Worm (Caenorhabditis elegans) whole organism, L2 larva: ENCODE measurements around the gene str-40.

Experiments used
- C34F6.9 ChIP-seq: fragments of 150-350 bp; optimal IDR thresholded peaks from 2 replicates; lab custom pipeline; 2014; ENCODE audit warnings: missing biosample characterization, missing genetic modification characterization
- F13H6.1 ChIP-seq: sonication (generic microtip); optimal IDR thresholded peaks from 2 replicates; lab custom pipeline; 2016; ENCODE audit warnings: missing genetic modification characterization, missing compliant biosample characterization
- R02D3.7 ChIP-seq: fragments of 150-350 bp; optimal IDR thresholded peaks from 2 replicates; lab custom pipeline; 2014; ENCODE audit warnings: missing biosample characterization, missing genetic modification characterization
- ZK546.5 ChIP-seq: sonication (generic microtip); optimal IDR thresholded peaks from 2 replicates; lab custom pipeline; 2017; ENCODE audit warnings: missing biosample characterization, missing genetic modification characterization
- alr-1 ChIP-seq: fragments of 150-350 bp; optimal IDR thresholded peaks from 2 replicates; lab custom pipeline; 2014; ENCODE audit warnings: missing biosample characterization, missing genetic modification characterization
- blmp-1 ChIP-seq: sonication (generic microtip); optimal IDR thresholded peaks from 2 replicates; lab custom pipeline; 2017; ENCODE audit warnings: missing genetic modification characterization, mild to moderate bottlenecking, missing compliant biosample characterization, antibody characterized with exemption, moderate library complexity; ENCODE audit not compliant: insufficient read depth
- ceh-16 ChIP-seq: fragments of 150-350 bp; optimal IDR thresholded peaks from 2 replicates; lab custom pipeline; 2014; ENCODE audit warnings: missing biosample characterization, missing genetic modification characterization
- ceh-82 ChIP-seq: fragments of 150-350 bp; optimal IDR thresholded peaks from 2 replicates; lab custom pipeline; 2014; ENCODE audit warnings: missing biosample characterization, missing genetic modification characterization
- dmd-4 ChIP-seq: sonication (generic microtip); optimal IDR thresholded peaks from 2 replicates; lab custom pipeline; 2017; ENCODE audit warnings: missing biosample characterization, missing genetic modification characterization
- egl-27 ChIP-seq: sonication (generic microtip); optimal IDR thresholded peaks from 3 replicates; lab custom pipeline; 2017; ENCODE audit warnings: missing biosample characterization, missing genetic modification reagents, missing genetic modification characterization
- elt-3 ChIP-seq: sonication (generic microtip); optimal IDR thresholded peaks from 2 replicates; lab custom pipeline; 2017; ENCODE audit warnings: missing biosample characterization, missing genetic modification characterization
- fos-1 ChIP-seq: fragments of 150-350 bp; optimal IDR thresholded peaks from 2 replicates; lab custom pipeline; 2014; ENCODE audit warnings: missing biosample characterization, missing genetic modification characterization
- lin-11 ChIP-seq: fragments of 150-350 bp; sonication (generic microtip); optimal IDR thresholded peaks from 2 replicates; lab custom pipeline; 2014; ENCODE audit warnings: missing biosample characterization, missing genetic modification characterization, inconsistent platforms, mixed read lengths
- lin-13 ChIP-seq: fragments of 150-350 bp; optimal IDR thresholded peaks from 2 replicates; lab custom pipeline; 2014; ENCODE audit warnings: missing biosample characterization, missing genetic modification reagents, missing genetic modification characterization
- lin-39 ChIP-seq: fragments of 150-350 bp; optimal IDR thresholded peaks from 2 replicates; lab custom pipeline; 2014; ENCODE audit warnings: missing biosample characterization, missing genetic modification reagents, missing genetic modification characterization
- lsy-2 ChIP-seq, 2 experiments: fragments of 150-350 bp in 1 of 2; sonication (generic microtip) in 1 of 2; optimal IDR thresholded peaks; 2 replicates each; lab custom pipeline; 2014 to 2017; ENCODE audit warnings: missing biosample characterization in 2 of 2, missing genetic modification characterization in 2 of 2
- mab-5 ChIP-seq: fragments of 150-350 bp; optimal IDR thresholded peaks from 2 replicates; lab custom pipeline; 2014; ENCODE audit warnings: missing biosample characterization, missing genetic modification characterization
- mbf-1 ChIP-seq: sonication (generic microtip); optimal IDR thresholded peaks from 2 replicates; lab custom pipeline; 2017; ENCODE audit warnings: missing biosample characterization, missing genetic modification characterization
- nhr-10 ChIP-seq: sonication (generic microtip); optimal IDR thresholded peaks from 2 replicates; lab custom pipeline; 2017; ENCODE audit warnings: missing biosample characterization, missing genetic modification characterization
- nhr-129 ChIP-seq: fragments of 150-350 bp; optimal IDR thresholded peaks from 2 replicates; lab custom pipeline; 2014; ENCODE audit warnings: missing biosample characterization, missing genetic modification characterization
- nhr-237 ChIP-seq: fragments of 150-350 bp; optimal IDR thresholded peaks from 2 replicates; lab custom pipeline; 2014; ENCODE audit warnings: missing biosample characterization, missing genetic modification characterization
- nhr-25 ChIP-seq: fragments of 150-350 bp; sonication (generic microtip); optimal IDR thresholded peaks from 3 replicates; lab custom pipeline; 2014; ENCODE audit warnings: missing biosample characterization, missing genetic modification characterization
- nhr-6 ChIP-seq: fragments of 150-350 bp; optimal IDR thresholded peaks from 2 replicates; lab custom pipeline; 2014; ENCODE audit warnings: missing biosample characterization, missing genetic modification characterization
- nhr-77 ChIP-seq: fragments of 150-350 bp; optimal IDR thresholded peaks from 2 replicates; lab custom pipeline; 2014; ENCODE audit warnings: missing biosample characterization, missing genetic modification characterization
- sem-4 ChIP-seq: fragments of 150-350 bp; optimal IDR thresholded peaks from 2 replicates; lab custom pipeline; 2014; ENCODE audit warnings: missing biosample characterization, missing genetic modification reagents, missing genetic modification characterization
- skn-1 ChIP-seq: sonication (generic microtip); optimal IDR thresholded peaks from 2 replicates; lab custom pipeline; 2017; ENCODE audit warnings: missing biosample characterization, missing genetic modification characterization
- sma-3 ChIP-seq: sonication (generic microtip); optimal IDR thresholded peaks from 2 replicates; lab custom pipeline; 2016; ENCODE audit warnings: missing genetic modification reagents, missing genetic modification characterization, missing compliant biosample characterization
- sma-9 ChIP-seq, 2 experiments: fragments of 150-350 bp in 1 of 2; sonication (generic microtip) in 1 of 2; optimal IDR thresholded peaks; 2 replicates each; lab custom pipeline; 2014 to 2016; ENCODE audit warnings: missing genetic modification characterization in 2 of 2, mild to moderate bottlenecking in 1 of 2, missing biosample characterization in 1 of 2, missing compliant biosample characterization in 1 of 2, missing genetic modification reagents in 1 of 2, moderate library complexity in 1 of 2
- snpc-4 ChIP-seq: fragments of 150-350 bp; optimal IDR thresholded peaks from 2 replicates; lab custom pipeline; 2014; ENCODE audit warnings: missing biosample characterization, missing genetic modification characterization
- unc-39 ChIP-seq: fragments of 150-350 bp; optimal IDR thresholded peaks from 2 replicates; lab custom pipeline; 2014; ENCODE audit warnings: missing biosample characterization, missing genetic modification characterization
- unc-55 ChIP-seq: fragments of 150-350 bp; sonication (generic microtip); optimal IDR thresholded peaks from 3 replicates; lab custom pipeline; 2014; ENCODE audit warnings: missing biosample characterization, missing genetic modification reagents, missing genetic modification characterization
- unc-62 ChIP-seq: fragments of 150-350 bp; optimal IDR thresholded peaks from 2 replicates; lab custom pipeline; 2014; ENCODE audit warnings: missing biosample characterization, missing genetic modification reagents, missing genetic modification characterization
- zag-1 ChIP-seq: fragments of 150-350 bp; optimal IDR thresholded peaks from 2 replicates; lab custom pipeline; 2014; ENCODE audit warnings: missing biosample characterization, missing genetic modification characterization
- ztf-1 ChIP-seq: fragments of 200-800 bp; sonication (Bioruptor generic); conservative IDR thresholded peaks from 2 replicates; pipeline ENCODE4 v1.3.6; 2022; ENCODE audit warnings: missing genetic modification characterization, missing compliant biosample characterization
- ztf-11 ChIP-seq: sonication (generic microtip); optimal IDR thresholded peaks from 2 replicates; lab custom pipeline; 2017; ENCODE audit warnings: missing biosample characterization, missing genetic modification characterization
- ztf-4 ChIP-seq: fragments of 150-350 bp; optimal IDR thresholded peaks from 2 replicates; lab custom pipeline; 2014; ENCODE audit warnings: missing biosample characterization, missing genetic modification characterization

The str-40 gene

DNA sequence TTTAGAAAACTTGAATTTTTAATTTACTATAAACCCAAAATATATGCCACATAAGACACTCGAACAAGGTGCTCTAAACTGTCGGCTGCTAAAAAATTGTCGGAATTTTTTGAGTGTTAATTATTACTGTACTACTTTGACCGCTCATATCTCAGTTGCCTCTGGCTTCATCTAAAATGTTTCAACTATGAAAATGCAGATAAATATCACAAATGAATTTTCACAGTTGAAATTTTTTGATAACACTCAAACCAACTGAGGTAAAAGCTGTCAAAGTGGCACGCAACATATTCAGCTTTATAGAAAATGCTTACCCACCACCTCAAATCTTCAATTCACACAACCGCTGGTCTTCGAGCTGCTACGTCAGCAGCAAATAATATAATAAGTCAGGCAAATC is 19.8 kb upstream of the str-40 start, which contains the start of gene acs-21:
Gene acs-21 (plus strand): TSS at position 301 of the 400 bp plus-strand sequence.
- TF ChIP-seq nhr-237 (tag; lab: Kevin White, UChicago) (no peak), sem-4 (tag; lab: Kevin White, UChicago) (no peak), C34F6.9 (tag; lab: Kevin White, UChicago) (no peak)

DNA sequence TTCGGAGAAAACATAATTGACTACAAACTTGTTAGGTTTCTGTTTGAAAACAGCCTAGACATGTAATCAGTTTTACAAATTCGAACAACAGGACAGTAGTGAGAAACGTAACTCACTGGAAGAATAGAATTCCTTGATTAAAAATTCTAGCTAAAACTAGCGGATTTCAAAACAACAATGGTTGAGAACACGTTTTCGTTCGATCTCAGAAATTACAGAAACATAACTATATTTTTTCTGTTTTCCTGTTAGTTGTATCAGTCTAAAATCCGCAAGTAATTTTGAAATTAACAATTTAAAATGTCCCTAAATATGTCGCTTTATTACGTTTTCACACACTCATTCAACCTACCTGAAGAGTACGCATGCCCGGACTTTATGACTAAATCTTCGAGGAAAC is 17.3 kb upstream of the str-40 start, which contains the start of gene srt-8:
Gene srt-8 (plus strand): TSS at position 301 of the 400 bp plus-strand sequence.
- TF ChIP-seq nhr-77 (tag; lab: Kevin White, UChicago) (no peak), unc-39 (tag; lab: Kevin White, UChicago) (no peak), unc-55 (no peak), nhr-129 (tag; lab: Kevin White, UChicago) (no peak), zag-1 (tag; lab: Kevin White, UChicago) (no peak)

DNA sequence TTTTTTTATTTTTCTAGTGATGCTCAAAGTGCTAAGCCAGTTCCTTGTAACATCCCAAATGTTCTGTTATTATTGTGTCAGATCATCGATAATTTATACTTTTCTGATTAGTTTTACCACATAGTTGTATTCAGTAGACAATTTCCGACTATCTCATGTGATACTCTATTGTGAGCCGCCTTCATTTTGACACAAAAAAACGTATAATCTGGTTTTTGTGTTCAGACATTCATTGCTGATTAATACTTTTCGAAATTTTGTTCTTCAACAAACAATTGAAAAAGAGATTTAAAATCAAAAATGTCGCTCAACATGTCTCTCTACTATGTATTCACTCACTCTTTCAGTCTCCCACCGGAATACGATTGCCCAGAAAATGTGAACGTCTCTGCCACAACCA is 12.5 kb upstream of the str-40 start, which contains the start of gene srt-7:
Gene srt-7 (plus strand): TSS at position 301 of the 400 bp plus-strand sequence.
- TF ChIP-seq skn-1 (tag; lab: Kevin White, UChicago) = no peak
- no peak for TF ChIP-seq blmp-1 (tag; lab: Kevin White, UChicago)
- no peak for TF ChIP-seq ztf-1 (GFP tag; lab: Robert Waterston, UW)
- TF ChIP-seq nhr-10 (tag; lab: Kevin White, UChicago) = no peak
- no peak for TF ChIP-seq sma-3 (GFP tag; lab: Kevin White, UChicago)

DNA sequence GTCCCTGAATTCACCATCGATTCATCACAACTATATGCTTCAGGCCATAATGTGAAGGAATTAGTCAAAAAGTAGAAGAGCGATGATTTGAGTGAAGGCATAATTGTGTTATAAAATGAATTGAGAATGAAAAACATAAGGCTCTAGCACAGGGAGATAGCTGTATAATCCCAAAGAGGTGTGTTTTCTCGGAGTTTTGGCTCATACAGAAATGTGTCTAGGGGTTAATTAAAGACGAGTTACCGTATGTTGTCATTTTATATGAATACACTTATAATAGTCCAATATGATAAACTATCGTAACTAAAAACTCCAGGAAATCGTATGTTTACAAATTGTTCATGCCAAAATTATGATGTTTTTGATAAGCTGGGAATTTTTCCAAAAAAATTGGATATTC is 11.8 kb upstream of the str-40 start, which contains the start of gene srt-5:
Gene srt-5 (minus strand): TSS at position 101 of the 400 bp plus-strand sequence.
- no peak for TF ChIP-seq ceh-82
- TF ChIP-seq sem-4 (tag; lab: Kevin White, UChicago) = no peak
- no peak for TF ChIP-seq fos-1
- TF ChIP-seq nhr-6 (tag; lab: Kevin White, UChicago) = no peak
- TF ChIP-seq blmp-1 (tag; lab: Kevin White, UChicago) = no peak
- TF ChIP-seq mbf-1 = no peak
- no peak for TF ChIP-seq elt-3 (tag; lab: Kevin White, UChicago)
- TF ChIP-seq lsy-2 (tag; optimal IDR thresholded peaks at IDR 0.05; lab: Kevin White, UChicago) = no peak
- no peak for TF ChIP-seq ztf-11 (tag; lab: Kevin White, UChicago)
- TF ChIP-seq C34F6.9 (tag; lab: Kevin White, UChicago) = no peak
- TF ChIP-seq ztf-1 (GFP tag; lab: Robert Waterston, UW) = no peak
- TF ChIP-seq egl-27 (tag; lab: Kevin White, UChicago) = no peak
- TF ChIP-seq ZK546.5 (tag; lab: Kevin White, UChicago) = no peak
- TF ChIP-seq lin-39 (tag; lab: Kevin White, UChicago) = no peak
- no peak for TF ChIP-seq lin-13 (GFP tag; lab: Kevin White, UChicago)
- no peak for TF ChIP-seq snpc-4 (tag; lab: Kevin White, UChicago)
- TF ChIP-seq ztf-4 (tag; lab: Kevin White, UChicago) = no peak

DNA sequence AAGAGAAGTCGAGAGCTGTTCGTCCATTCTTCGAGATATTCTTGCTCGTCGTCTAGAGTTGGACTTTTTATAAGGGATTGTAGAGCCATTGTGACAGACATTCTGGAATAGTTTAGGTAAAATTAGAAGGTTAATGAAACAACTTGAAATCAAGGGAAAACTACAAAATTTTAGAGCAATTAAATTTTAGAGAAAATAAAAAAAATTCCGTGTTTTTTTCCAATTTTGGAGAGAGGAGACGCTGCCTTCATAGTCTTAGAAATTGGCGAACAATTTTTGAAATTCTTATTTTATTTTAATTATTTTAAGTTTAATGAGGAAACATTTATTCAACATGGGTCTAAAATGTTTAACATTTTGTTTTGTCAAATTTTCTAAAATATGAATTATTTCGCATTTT is 2.5 kb upstream of the str-40 start, which contains the start of gene C50H11.13:
Gene C50H11.13 (minus strand): TSS at position 101 of the 400 bp plus-strand sequence.
- TF ChIP-seq lin-11 (tag; lab: Kevin White, UChicago) (no peak), nhr-129 (tag; lab: Kevin White, UChicago) (no peak), R02D3.7 (tag; lab: Kevin White, UChicago) (no peak), unc-62 (no peak), nhr-6 (tag; lab: Kevin White, UChicago) (no peak), ceh-16 (tag; lab: Kevin White, UChicago) (no peak), elt-3 (tag; lab: Kevin White, UChicago) (no peak), ztf-4 (tag; lab: Kevin White, UChicago) (no peak), unc-55 (no peak), nhr-10 (tag; lab: Kevin White, UChicago) (no peak), mab-5 (no peak)

DNA sequence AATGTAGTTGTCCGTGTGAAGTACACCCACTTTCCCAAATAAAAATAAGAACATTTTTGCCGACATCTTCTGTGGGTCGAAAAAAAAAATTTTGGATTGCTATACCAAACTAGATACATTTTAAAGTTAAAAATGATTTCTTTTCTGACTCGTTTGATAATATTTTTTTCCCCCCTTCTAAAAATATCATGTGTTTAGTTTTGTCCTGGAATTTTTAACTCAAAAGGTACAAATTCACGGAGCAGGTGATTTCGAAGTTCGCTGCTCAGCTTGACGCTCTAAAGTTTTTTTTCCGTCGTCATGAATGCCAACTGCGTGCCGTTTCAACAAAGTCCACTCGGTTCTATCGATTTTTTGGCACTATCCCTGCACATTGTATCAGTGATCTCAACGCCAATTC is 3.1 kb downstream of the str-40 start, which contains the start of gene srh-185:
Gene srh-185 (plus strand): TSS at position 301 of the 400 bp plus-strand sequence.
- no peak for TF ChIP-seq ztf-11 (tag; lab: Kevin White, UChicago)
- TF ChIP-seq dmd-4 = no peak
- TF ChIP-seq mab-5 = no peak
- TF ChIP-seq unc-39 (tag; lab: Kevin White, UChicago) = no peak
- TF ChIP-seq nhr-25 (tag; lab: Kevin White, UChicago) = no peak
- TF ChIP-seq sma-9 (GFP tag; optimal IDR thresholded peaks at IDR 0.05; lab: Kevin White, UChicago) = no peak
- TF ChIP-seq sma-9 (tag; optimal IDR thresholded peaks at IDR 0.05; lab: Kevin White, UChicago) = no peak
- no peak for TF ChIP-seq sma-3 (GFP tag; lab: Kevin White, UChicago)
- TF ChIP-seq ceh-16 (tag; lab: Kevin White, UChicago) = no peak
- no peak for TF ChIP-seq unc-62
- TF ChIP-seq alr-1 = no peak
- TF ChIP-seq C34F6.9 (tag; lab: Kevin White, UChicago) = no peak
- no peak for TF ChIP-seq elt-3 (tag; lab: Kevin White, UChicago)
- no peak for TF ChIP-seq sem-4 (tag; lab: Kevin White, UChicago)
- no peak for TF ChIP-seq F13H6.1 (tag; lab: Kevin White, UChicago)
- TF ChIP-seq lsy-2 (tag; optimal IDR thresholded peaks at IDR 0.05; lab: Kevin White, UChicago) = no peak
